Worm (Caenorhabditis elegans): ENCODE data around the gene E02H1.6.

Gene E02H1.6

ce11 chrII:9604063-9604462, 7.6 kb downstream of the E02H1.6 start:
- TF ChIP-seq sma-9 (GFP tag; optimal IDR thresholded peaks at IDR 0.05), result peak; percentile 65
- TF ChIP-seq sma-9 (tag; optimal IDR thresholded peaks at IDR 0.05), result no peak
- TF ChIP-seq nhr-129 (tag; optimal IDR thresholded peaks at IDR 0.05), result peak; percentile 40
- peak; percentile 13 for TF ChIP-seq nhr-25 (tag; optimal IDR thresholded peaks at IDR 0.05)
- TF ChIP-seq sma-3 (GFP tag; optimal IDR thresholded peaks at IDR 0.05), result no peak
- TF ChIP-seq ztf-11 (tag; optimal IDR thresholded peaks at IDR 0.05), result no peak
- peak; percentile 14 for TF ChIP-seq gmeb-1 (tag; optimal IDR thresholded peaks at IDR 0.05)
- TF ChIP-seq fos-1 (tag; optimal IDR thresholded peaks at IDR 0.05), result peak; percentile 8
- TF ChIP-seq crh-2 (tag; optimal IDR thresholded peaks at IDR 0.05), result peak; percentile 10

- no peak for TF ChIP-seq elt-3 (tag; optimal IDR thresholded peaks at IDR 0.05)
- peak; percentile 27 for TF ChIP-seq skn-1 (tag; optimal IDR thresholded peaks at IDR 0.05)
- TF ChIP-seq snpc-4 (tag; optimal IDR thresholded peaks at IDR 0.05), result no peak
- no peak for TF ChIP-seq C34F6.9 (tag; optimal IDR thresholded peaks at IDR 0.05)
- TF ChIP-seq Y55F3AM.14 (GFP tag; optimal IDR thresholded peaks at IDR 0.05), result no peak
These were observed 8.2 kb downstream of the E02H1.6 start for ce11 chrII:9604685-9605084.

- TF ChIP-seq gmeb-1 (tag; optimal IDR thresholded peaks at IDR 0.05) (no peak), ztf-11 (tag; optimal IDR thresholded peaks at IDR 0.05) (no peak), lsy-2 (tag; optimal IDR thresholded peaks at IDR 0.05) (peak in 1 of 2 experiments; percentile 20), mdl-1 (tag; optimal IDR thresholded peaks at IDR 0.05) (no peak), elt-3 (tag; optimal IDR thresholded peaks at IDR 0.05) (no peak), ceh-82 (tag; optimal IDR thresholded peaks at IDR 0.05) (no peak), R02D3.7 (tag; optimal IDR thresholded peaks at IDR 0.05) (no peak), nhr-6 (tag; optimal IDR thresholded peaks at IDR 0.05) (no peak), ama-1 (optimal IDR thresholded peaks at IDR 0.05) (no peak), nhr-21 (tag; optimal IDR thresholded peaks at IDR 0.05) (no peak), mbf-1 (tag; optimal IDR thresholded peaks at IDR 0.05) (no peak), ZK546.5 (tag; optimal IDR thresholded peaks at IDR 0.05) (no peak), unc-55 (GFP tag; optimal IDR thresholded peaks at IDR 0.05) (no peak), nhr-12 (tag; optimal IDR thresholded peaks at IDR 0.05) (no peak), lin-11 (tag; optimal IDR thresholded peaks at IDR 0.05) (no peak), nhr-129 (tag; optimal IDR thresholded peaks at IDR 0.05) (peak; percentile 65), skn-1 (tag; optimal IDR thresholded peaks at IDR 0.05) (no peak), aly-2 (tag; optimal IDR thresholded peaks at IDR 0.05) (no peak), nhr-25 (tag; optimal IDR thresholded peaks at IDR 0.05) (peak; percentile 17), sma-9 (GFP tag; optimal IDR thresholded peaks at IDR 0.05) (peak; percentile 59), sma-9 (tag; optimal IDR thresholded peaks at IDR 0.05) (no peak), lin-39 (tag; optimal IDR thresholded peaks at IDR 0.05) (no peak), nhr-237 (tag; optimal IDR thresholded peaks at IDR 0.05) (no peak), crh-2 (tag; optimal IDR thresholded peaks at IDR 0.05) (peak; percentile 52)
These were observed 8.8 kb downstream of the E02H1.6 start, which contains the start of gene nhr-19 for ce11 chrII:9605336-9605735. Gene nhr-19, minus strand, starts transcription at chrII:9605526.

ce11 chrII:9605954-9606353, 9.5 kb downstream of the E02H1.6 start:
- TF ChIP-seq nhr-25 (tag; optimal IDR thresholded peaks at IDR 0.05) (peak; percentile 57), skn-1 (tag; optimal IDR thresholded peaks at IDR 0.05) (no peak), nhr-129 (tag; optimal IDR thresholded peaks at IDR 0.05) (no peak), nhr-77 (tag; optimal IDR thresholded peaks at IDR 0.05) (no peak), nhr-6 (tag; optimal IDR thresholded peaks at IDR 0.05) (no peak), blmp-1 (tag; optimal IDR thresholded peaks at IDR 0.05; ENCODE audit: insufficient read depth) (peak; percentile 72), nhr-21 (tag; optimal IDR thresholded peaks at IDR 0.05) (peak; percentile 54), ZK546.5 (tag; optimal IDR thresholded peaks at IDR 0.05) (no peak), ztf-11 (tag; optimal IDR thresholded peaks at IDR 0.05) (no peak), unc-39 (tag; optimal IDR thresholded peaks at IDR 0.05) (no peak), sem-4 (tag; optimal IDR thresholded peaks at IDR 0.05) (no peak), dmd-4 (tag; optimal IDR thresholded peaks at IDR 0.05) (no peak), sma-3 (GFP tag; optimal IDR thresholded peaks at IDR 0.05) (no peak), ceh-16 (tag; optimal IDR thresholded peaks at IDR 0.05) (peak; percentile 49), sma-9 (GFP tag; optimal IDR thresholded peaks at IDR 0.05) (peak; percentile 87), sma-9 (tag; optimal IDR thresholded peaks at IDR 0.05) (no peak), mdl-1 (tag; optimal IDR thresholded peaks at IDR 0.05) (peak in 1 of 2 experiments; percentile 4), nhr-10 (tag; optimal IDR thresholded peaks at IDR 0.05) (no peak), C34F6.9 (tag; optimal IDR thresholded peaks at IDR 0.05) (peak; percentile 6)
